Fruit fly (Drosophila melanogaster): ENCODE data around the gene CG5160.

The CG5160 gene

dm6 chr2L:7409602-7410001, 11.1 kb upstream of the CG5160 start, which contains the start of gene CG5181:
Gene CG5181 (minus strand): TSS chr2L:7409809.
- TF ChIP-seq jim (GFP tag; optimal IDR thresholded peaks at IDR 0.05) (no peak), CG32264 (GFP tag; optimal IDR thresholded peaks at IDR 0.05) (no peak), Hnf4 (GFP tag; optimal IDR thresholded peaks at IDR 0.05) (no peak), fru (GFP tag; optimal IDR thresholded peaks at IDR 0.05) (no peak), Hr78 (GFP tag; optimal IDR thresholded peaks at IDR 0.05) (no peak), Dif (GFP tag; optimal IDR thresholded peaks at IDR 0.05; ENCODE audit: partially characterized antibody) (no peak), dmrt93B (GFP tag; optimal IDR thresholded peaks at IDR 0.05) (no peak), dsf (GFP tag; optimal IDR thresholded peaks at IDR 0.05; ENCODE audit: borderline replicate concordance) (no peak), Hr83 (GFP tag; optimal IDR thresholded peaks at IDR 0.05; ENCODE audit: poor library complexity, severe bottlenecking) (no peak)

- TF ChIP-seq GATAd (GFP tag; optimal IDR thresholded peaks at IDR 0.05) (no peak), Dif (GFP tag; optimal IDR thresholded peaks at IDR 0.05; ENCODE audit: partially characterized antibody) (no peak), jim (GFP tag; optimal IDR thresholded peaks at IDR 0.05) (no peak), usp (GFP tag; optimal IDR thresholded peaks at IDR 0.05) (no peak), sage (GFP tag; optimal IDR thresholded peaks at IDR 0.05) (no peak)
Measured at dm6 chr2L:7409007-7409406, 10.5 kb upstream of the CG5160 start.

- no peak for TF ChIP-seq brk (GFP tag; optimal IDR thresholded peaks at IDR 0.05)
- TF ChIP-seq sv (GFP tag; optimal IDR thresholded peaks at IDR 0.05): no peak
- no peak for TF ChIP-seq Vsx2 (GFP tag; optimal IDR thresholded peaks at IDR 0.05; ENCODE audit: partially characterized antibody)
- no peak for TF ChIP-seq Jra (GFP tag; optimal IDR thresholded peaks at IDR 0.05)
- no peak for TF ChIP-seq woc (GFP tag; optimal IDR thresholded peaks at IDR 0.05)
- no peak for TF ChIP-seq rgr (GFP tag; optimal IDR thresholded peaks at IDR 0.05)
- no peak for TF ChIP-seq usp (GFP tag; optimal IDR thresholded peaks at IDR 0.05)
- TF ChIP-seq CG32264 (GFP tag; optimal IDR thresholded peaks at IDR 0.05): no peak
- no peak for TF ChIP-seq dsf (GFP tag; optimal IDR thresholded peaks at IDR 0.05; ENCODE audit: borderline replicate concordance)
- TF ChIP-seq Hr83 (GFP tag; optimal IDR thresholded peaks at IDR 0.05; ENCODE audit: poor library complexity, severe bottlenecking): no peak
- TF ChIP-seq Myc (optimal IDR thresholded peaks at IDR 0.05): no peak
- no peak for TF ChIP-seq tai (GFP tag; optimal IDR thresholded peaks at IDR 0.05)
- no peak for TF ChIP-seq Sp1 (GFP tag; optimal IDR thresholded peaks at IDR 0.05)
- TF ChIP-seq Rel (GFP tag; optimal IDR thresholded peaks at IDR 0.05): no peak
- TF ChIP-seq Rel (tag; optimal IDR thresholded peaks at IDR 0.05): no peak
- no peak for TF ChIP-seq N (GFP tag; optimal IDR thresholded peaks at IDR 0.05)
Measured at dm6 chr2L:7407638-7408037, 9.1 kb upstream of the CG5160 start.

dm6 chr2L:7404923-7405322, 6.4 kb upstream of the CG5160 start, which contains the start of gene CG5177:
Gene CG5177 (plus strand): TSS chr2L:7405227.
- TF ChIP-seq lola (GFP tag; optimal IDR thresholded peaks at IDR 0.05) (no peak), Rel (GFP tag; optimal IDR thresholded peaks at IDR 0.05) (no peak), Rel (tag; optimal IDR thresholded peaks at IDR 0.05) (peak; percentile 49)

- no peak for TF ChIP-seq Hr78 (GFP tag; optimal IDR thresholded peaks at IDR 0.05)
- peak; percentile 26 for TF ChIP-seq Hnf4 (GFP tag; optimal IDR thresholded peaks at IDR 0.05)
- TF ChIP-seq h (GFP tag; optimal IDR thresholded peaks at IDR 0.05): peak; percentile 23
- TF ChIP-seq HLH106 (tag; optimal IDR thresholded peaks at IDR 0.05): peak; percentile 26
- no peak for TF ChIP-seq dl (GFP tag; optimal IDR thresholded peaks at IDR 0.05; ENCODE audit: insufficient read depth in 1 of 2, partially characterized antibody in 2 of 2)
- TF ChIP-seq Dif (GFP tag; optimal IDR thresholded peaks at IDR 0.05; ENCODE audit: partially characterized antibody): no peak
- TF ChIP-seq sv (GFP tag; optimal IDR thresholded peaks at IDR 0.05): peak; percentile 33
- peak; percentile 15 for TF ChIP-seq Sp1 (GFP tag; optimal IDR thresholded peaks at IDR 0.05)
- TF ChIP-seq CrebA (GFP tag; optimal IDR thresholded peaks at IDR 0.05; ENCODE audit: borderline replicate concordance): no peak
- TF ChIP-seq jim (GFP tag; optimal IDR thresholded peaks at IDR 0.05): no peak
- peak in 1 of 2 experiments; percentile 40 for TF ChIP-seq foxo (GFP tag; optimal IDR thresholded peaks at IDR 0.05)
- TF ChIP-seq Vsx2 (GFP tag; optimal IDR thresholded peaks at IDR 0.05; ENCODE audit: partially characterized antibody): no peak
- no peak for TF ChIP-seq Myc (optimal IDR thresholded peaks at IDR 0.05)
- TF ChIP-seq N (GFP tag; optimal IDR thresholded peaks at IDR 0.05): no peak
- TF ChIP-seq ey (GFP tag; optimal IDR thresholded peaks at IDR 0.05): peak; percentile 15
- TF ChIP-seq fru (GFP tag; optimal IDR thresholded peaks at IDR 0.05): peak; percentile 23
- no peak for TF ChIP-seq Hr83 (GFP tag; optimal IDR thresholded peaks at IDR 0.05; ENCODE audit: poor library complexity, severe bottlenecking)
- TF ChIP-seq Abd-B (GFP tag; optimal IDR thresholded peaks at IDR 0.05): no peak
- TF ChIP-seq OdsH (GFP tag; optimal IDR thresholded peaks at IDR 0.05): peak; percentile 28
- no peak for TF ChIP-seq usp (GFP tag; optimal IDR thresholded peaks at IDR 0.05)
- TF ChIP-seq tai (GFP tag; optimal IDR thresholded peaks at IDR 0.05): peak; percentile 19
Measured at dm6 chr2L:7401627-7402026, 3.1 kb upstream of the CG5160 start.
